Fruit fly (Drosophila melanogaster) whole organism, pupa: ENCODE data around the gene CG13065.

Experiments
- CG10348 ChIP-seq: fragments of 200-800 bp; sonication (Bioruptor generic); IDR thresholded peaks from 2 replicates; pipeline ENCODE4 v1.3.6; 2022; ENCODE audit warnings: missing biosample characterization, missing genetic modification characterization
- CG13204 ChIP-seq: fragments of 200-800 bp; sonication (Bioruptor generic); optimal IDR thresholded peaks from 2 replicates; lab custom pipeline; 2018; ENCODE audit warnings: missing biosample characterization, mild to moderate bottlenecking, missing genetic modification characterization, moderate library complexity
- CG34367 ChIP-seq: fragments of 200-800 bp; sonication (Bioruptor generic); optimal IDR thresholded peaks from 2 replicates; lab custom pipeline; 2018; ENCODE audit warnings: missing biosample characterization, mild to moderate bottlenecking, missing genetic modification characterization
- CG8159 ChIP-seq: fragments of 200-800 bp; sonication (Bioruptor generic); optimal IDR thresholded peaks from 3 replicates; lab custom pipeline; 2018; ENCODE audit warnings: missing biosample characterization, mild to moderate bottlenecking, missing genetic modification characterization, moderate library complexity
- CG8301 ChIP-seq: fragments of 200-800 bp; sonication (Bioruptor generic); optimal IDR thresholded peaks from 2 replicates; lab custom pipeline; 2018; ENCODE audit warnings: missing biosample characterization, mild to moderate bottlenecking, missing genetic modification characterization
- CG9948 ChIP-seq: fragments of 200-800 bp; sonication (Bioruptor generic); optimal IDR thresholded peaks from 2 replicates; lab custom pipeline; 2018; ENCODE audit warnings: missing biosample characterization, mild to moderate bottlenecking, missing genetic modification characterization, moderate library complexity
- D1 ChIP-seq: fragments of 200-800 bp; sonication (Bioruptor generic); optimal IDR thresholded peaks from 2 replicates; lab custom pipeline; 2018; ENCODE audit warnings: missing biosample characterization, mild to moderate bottlenecking, missing genetic modification characterization, moderate library complexity
- EcR ChIP-seq: fragments of 200-800 bp; sonication (Bioruptor generic); optimal IDR thresholded peaks from 3 replicates; lab custom pipeline; 2019; ENCODE audit warnings: missing biosample characterization, missing genetic modification characterization, mild to moderate bottlenecking, moderate library complexity, missing genetic modification reagents
- Pif1B ChIP-seq: fragments of 200-800 bp; sonication (Bioruptor generic); optimal IDR thresholded peaks from 3 replicates; lab custom pipeline; 2016; ENCODE audit warnings: missing biosample characterization, missing genetic modification characterization
- Snoo ChIP-seq: fragments of 200-800 bp; sonication (Bioruptor generic); optimal IDR thresholded peaks from 3 replicates; lab custom pipeline; 2017; ENCODE audit warnings: missing biosample characterization, mild to moderate bottlenecking, missing genetic modification characterization, inconsistent platforms
- fd96Ca ChIP-seq: fragments of 200-800 bp; sonication (Bioruptor generic); IDR thresholded peaks from 3 replicates; pipeline ENCODE4 v1.3.6; 2022; ENCODE audit warnings: missing biosample characterization, missing genetic modification characterization

dm6 chr3L:16295447-16295846 lies 18.2 kb downstream of the CG13065 start, which contains the start of gene CG4962:
- no peak for TF ChIP-seq Pif1B (GFP tag; lab: Kevin White, UChicago)
- no peak for TF ChIP-seq CG9948 (tag; lab: Kevin White, UChicago)
- TF ChIP-seq EcR: no peak
- TF ChIP-seq CG10348 (GFP tag; lab: Robert Waterston, UW): no peak
- TF ChIP-seq fd96Ca (GFP tag; lab: Robert Waterston, UW): no peak
- TF ChIP-seq D1 (tag; lab: Kevin White, UChicago): no peak
- no peak for TF ChIP-seq Snoo (tag; lab: Kevin White, UChicago)
- no peak for TF ChIP-seq CG34367 (tag; lab: Kevin White, UChicago)
- TF ChIP-seq CG8159 (tag; lab: Kevin White, UChicago): no peak
- TF ChIP-seq CG8301 (tag; lab: Kevin White, UChicago): no peak
- no peak for TF ChIP-seq CG13204
